Worm (Caenorhabditis elegans): ENCODE measurements around the gene twk-36.
A peak's percentile ranks its signal among the peaks of the same experiment; 100 is the strongest.

twk-36 gene

DNA sequence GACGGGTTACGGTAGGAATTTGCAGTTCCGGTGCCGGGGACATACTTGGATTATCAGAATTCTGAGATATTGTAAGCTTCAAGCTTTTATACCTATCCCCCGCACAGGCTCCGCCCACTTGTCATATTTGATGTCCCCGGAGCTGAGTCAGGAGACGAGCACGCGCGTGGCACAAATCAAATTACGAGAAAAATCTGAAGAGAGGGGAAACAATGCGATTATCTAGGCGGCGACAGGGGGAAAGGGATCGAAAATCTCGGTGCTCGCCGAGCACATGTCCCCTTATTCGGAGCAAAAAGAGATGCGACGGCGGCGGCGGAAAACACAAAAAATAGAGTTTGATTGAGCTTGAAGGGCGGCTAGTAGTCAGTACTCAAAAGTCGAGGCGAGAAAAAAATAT is 2.3 kb upstream of the twk-36 start, which contains the start of gene R12G8.1:
Gene R12G8.1, minus strand, starts transcription at position 63 of the 400 bp plus-strand sequence.
- TF ChIP-seq pha-4 (tag; optimal IDR thresholded peaks at IDR 0.05), result no peak
- peak; percentile 98 for TF ChIP-seq unc-42 (tag; optimal IDR thresholded peaks at IDR 0.05)
- TF ChIP-seq pag-3 (tag; optimal IDR thresholded peaks at IDR 0.05; ENCODE audit: borderline replicate concordance), result peak; percentile 1

DNA sequence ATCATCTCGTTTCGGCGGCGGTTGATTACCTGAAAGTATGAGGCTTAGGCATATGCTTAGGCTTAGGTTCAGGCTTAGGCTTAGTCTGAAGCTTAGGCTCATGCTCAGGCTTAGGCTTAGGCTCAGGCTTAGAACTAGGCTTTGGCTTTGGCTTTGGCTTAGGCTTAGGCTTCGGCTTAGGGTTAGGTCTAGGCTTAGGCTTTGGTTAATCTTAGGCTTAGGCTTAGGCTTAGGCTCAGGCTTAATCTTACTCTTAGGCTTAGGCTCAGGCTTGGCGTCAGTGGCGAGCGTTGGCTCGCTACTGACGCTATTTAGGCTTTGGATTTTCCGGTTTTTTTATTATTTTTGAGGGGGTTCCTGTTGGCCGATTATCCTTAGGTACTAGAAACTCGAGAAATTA is 3.1 kb downstream of the twk-36 start:
- no peak for TF ChIP-seq fkh-6 (tag; optimal IDR thresholded peaks at IDR 0.05)
- TF ChIP-seq dve-1 (tag; optimal IDR thresholded peaks at IDR 0.05), result peak; percentile 83

DNA sequence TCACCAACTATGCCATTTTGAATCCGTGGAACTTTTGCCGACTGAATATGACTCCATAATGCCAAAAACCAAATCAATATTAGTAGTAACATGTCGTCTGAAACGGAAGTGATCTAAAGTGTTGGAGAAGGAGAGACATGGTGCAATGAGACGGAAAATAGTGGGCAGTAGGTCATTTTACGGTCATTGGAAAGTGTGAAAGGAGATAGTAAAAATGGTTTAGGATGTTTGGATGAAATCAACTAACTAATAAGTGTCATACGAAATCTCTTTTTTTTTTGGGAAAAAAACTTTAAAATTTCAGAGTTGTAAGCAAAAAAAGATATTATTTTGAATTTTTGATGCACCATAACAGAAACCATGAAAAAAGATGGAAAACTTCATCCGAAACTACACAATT is 7.1 kb downstream of the twk-36 start, which contains the start of gene cutl-4:
Gene cutl-4, minus strand, starts transcription at position 101 of the 400 bp plus-strand sequence.
- TF ChIP-seq dve-1 (tag; optimal IDR thresholded peaks at IDR 0.05) (no peak), ztf-16 (tag; optimal IDR thresholded peaks at IDR 0.05) (no peak), C08G9.2 (tag; optimal IDR thresholded peaks at IDR 0.05) (no peak), hlh-15 (tag; optimal IDR thresholded peaks at IDR 0.05) (no peak), ceh-19 (GFP tag; optimal IDR thresholded peaks at IDR 0.05) (no peak), hlh-30 (tag; optimal IDR thresholded peaks at IDR 0.05; ENCODE audit: insufficient read depth) (no peak), sox-2 (GFP tag; IDR thresholded peaks at IDR 0.05) (no peak), npax-4 (tag; optimal IDR thresholded peaks at IDR 0.05) (no peak), pros-1 (tag; optimal IDR thresholded peaks at IDR 0.05) (no peak), pha-2 (tag; optimal IDR thresholded peaks at IDR 0.05) (no peak), syd-9 (tag; optimal IDR thresholded peaks at IDR 0.05) (no peak), ceh-9 (tag; optimal IDR thresholded peaks at IDR 0.05) (no peak), sox-4 (tag; optimal IDR thresholded peaks at IDR 0.05) (no peak)

DNA sequence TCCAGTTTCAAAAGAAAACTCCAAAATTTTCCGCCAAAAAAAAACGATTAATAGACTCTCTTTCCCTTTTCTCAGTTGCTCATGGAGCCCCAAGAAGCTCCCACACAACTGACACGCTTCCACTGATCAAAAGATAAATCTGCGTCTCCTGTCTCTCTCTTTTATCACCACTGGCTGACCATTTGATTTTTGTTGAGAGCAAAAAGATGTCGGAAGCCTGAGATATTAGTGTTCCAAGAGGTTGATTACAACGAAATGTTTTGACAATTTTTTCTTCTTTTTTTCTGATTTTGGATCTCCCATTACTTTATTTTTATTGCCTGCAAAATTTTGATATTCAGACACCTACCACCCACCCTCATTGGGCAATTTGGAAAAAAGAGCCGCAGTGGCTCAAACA is 14.3 kb downstream of the twk-36 start, which contains the start of gene twk-42:
Gene twk-42, minus strand, starts transcription at position 101 of the 400 bp plus-strand sequence.
- TF ChIP-seq hlh-8 (tag; optimal IDR thresholded peaks at IDR 0.05), result no peak
- TF ChIP-seq ahr-1 (tag; optimal IDR thresholded peaks at IDR 0.05), result no peak
- TF ChIP-seq Y22D7AL.16 (tag; optimal IDR thresholded peaks at IDR 0.05), result no peak
- no peak for TF ChIP-seq hlh-13 (GFP tag; optimal IDR thresholded peaks at IDR 0.05)
- no peak for TF ChIP-seq elt-4 (tag; optimal IDR thresholded peaks at IDR 0.05)
- no peak for TF ChIP-seq lim-6 (tag; optimal IDR thresholded peaks at IDR 0.05)
- no peak for TF ChIP-seq ceh-18 (tag; optimal IDR thresholded peaks at IDR 0.05)
- no peak for TF ChIP-seq tbx-2 (tag; optimal IDR thresholded peaks at IDR 0.05)
- TF ChIP-seq dmd-4 (tag; optimal IDR thresholded peaks at IDR 0.05; ENCODE audit: borderline replicate concordance), result no peak
- no peak for TF ChIP-seq lin-11 (tag; optimal IDR thresholded peaks at IDR 0.05)
- TF ChIP-seq madf-2 (tag; optimal IDR thresholded peaks at IDR 0.05), result no peak
- TF ChIP-seq hlh-15 (tag; optimal IDR thresholded peaks at IDR 0.05), result no peak
- no peak for TF ChIP-seq elt-2 (tag; optimal IDR thresholded peaks at IDR 0.05)
- no peak for TF ChIP-seq unc-86 (tag; optimal IDR thresholded peaks at IDR 0.05)
- no peak for TF ChIP-seq rnt-1 (tag; optimal IDR thresholded peaks at IDR 0.05)

DNA sequence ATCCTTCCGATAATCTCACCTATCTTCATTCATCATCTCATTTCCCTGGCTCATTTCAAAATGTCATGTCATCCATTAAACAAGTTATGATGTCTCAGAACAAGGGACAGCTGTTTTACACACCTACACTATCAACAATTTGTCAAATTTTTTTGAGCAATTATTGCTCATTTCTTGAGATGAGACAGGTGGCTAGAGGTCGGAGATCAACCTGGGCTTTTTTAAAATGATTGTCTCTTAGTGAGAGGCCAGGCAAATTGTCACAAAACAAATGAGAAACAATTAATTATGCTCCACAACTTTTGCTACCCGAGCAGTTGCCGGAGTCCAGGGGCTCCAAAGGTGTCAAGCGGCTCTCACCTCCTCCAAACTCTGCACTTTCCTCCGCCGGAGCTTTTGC is 18.1 kb downstream of the twk-36 start:
- TF ChIP-seq ceh-24 (tag; optimal IDR thresholded peaks at IDR 0.05) (no peak), pax-1 (tag; optimal IDR thresholded peaks at IDR 0.05) (no peak), unc-55 (GFP tag; optimal IDR thresholded peaks at IDR 0.05) (peak; percentile 75), ceh-18 (tag; optimal IDR thresholded peaks at IDR 0.05) (peak; percentile 29), pros-1 (tag; optimal IDR thresholded peaks at IDR 0.05) (no peak), F13H6.1 (tag; optimal IDR thresholded peaks at IDR 0.05) (no peak), lim-6 (tag; optimal IDR thresholded peaks at IDR 0.05) (no peak)

Measured in whole organism, late embryonic.